Fruit fly (Drosophila melanogaster) whole organism, embryonic: ENCODE measurements around the gene heph.

Experiments used
- CG10959 ChIP-seq: fragments of 200-800 bp; sonication (Bioruptor generic); IDR thresholded peaks from 2 replicates; pipeline ENCODE4 v1.3.6; 2022; ENCODE audit warnings: missing biosample characterization, missing genetic modification characterization
- CG11695 ChIP-seq: fragments of 200-800 bp; sonication (Bioruptor generic); IDR thresholded peaks from 3 replicates; pipeline ENCODE4 v1.3.6; 2022; ENCODE audit warnings: missing biosample characterization, missing genetic modification characterization
- CG11723 ChIP-seq: fragments of 200-800 bp; sonication (Bioruptor generic); optimal IDR thresholded peaks from 2 replicates; lab custom pipeline; 2017; ENCODE audit warnings: missing biosample characterization, mild to moderate bottlenecking, missing genetic modification characterization
- CG12155 ChIP-seq: fragments of 200-800 bp; sonication (Bioruptor generic); optimal IDR thresholded peaks from 3 replicates; lab custom pipeline; 2016; ENCODE audit warnings: missing biosample characterization, missing genetic modification characterization
- CG12942 ChIP-seq: fragments of 200-800 bp; sonication (Bioruptor generic); optimal IDR thresholded peaks from 3 replicates; lab custom pipeline; 2016; ENCODE audit warnings: missing biosample characterization, missing genetic modification characterization
- CG14014 ChIP-seq: fragments of 200-800 bp; sonication (Bioruptor generic); IDR thresholded peaks from 2 replicates; pipeline ENCODE4 v1.3.6; 2022; ENCODE audit warnings: missing biosample characterization, missing genetic modification characterization
- CG14710 ChIP-seq: fragments of 200-800 bp; sonication (Bioruptor generic); optimal IDR thresholded peaks from 3 replicates; lab custom pipeline; 2019; ENCODE audit warnings: missing biosample characterization, mild to moderate bottlenecking, missing genetic modification characterization, moderate library complexity
- CG15479 ChIP-seq: fragments of 200-800 bp; sonication (Bioruptor generic); optimal IDR thresholded peaks from 3 replicates; lab custom pipeline; 2019; ENCODE audit warnings: missing biosample characterization, mild to moderate bottlenecking, missing genetic modification characterization, moderate library complexity
- CG1603 ChIP-seq: fragments of 200-800 bp; sonication (Bioruptor generic); optimal IDR thresholded peaks from 2 replicates; lab custom pipeline; 2019; ENCODE audit warnings: missing biosample characterization, mild to moderate bottlenecking, missing genetic modification characterization, moderate library complexity
- CG17359 ChIP-seq: fragments of 200-800 bp; sonication (Bioruptor generic); optimal IDR thresholded peaks from 3 replicates; lab custom pipeline; 2018; ENCODE audit warnings: missing biosample characterization, mild to moderate bottlenecking, missing genetic modification characterization, moderate library complexity
- CG18262 ChIP-seq: fragments of 200-800 bp; optimal IDR thresholded peaks from 3 replicates; lab custom pipeline; 2019; ENCODE audit warnings: missing biosample characterization, mild to moderate bottlenecking, missing genetic modification characterization, moderate library complexity
- CG2678 ChIP-seq: fragments of 200-800 bp; sonication (Bioruptor generic); optimal IDR thresholded peaks from 3 replicates; lab custom pipeline; 2019; ENCODE audit warnings: missing biosample characterization, mild to moderate bottlenecking, missing genetic modification characterization, moderate library complexity
- CG30431 ChIP-seq: fragments of 200-800 bp; sonication (Bioruptor generic); optimal IDR thresholded peaks from 2 replicates; lab custom pipeline; 2017; ENCODE audit warnings: missing biosample characterization, missing genetic modification characterization
- CG3847 ChIP-seq: fragments of 200-800 bp; sonication (Bioruptor generic); IDR thresholded peaks from 2 replicates; pipeline ENCODE4 v1.3.6; 2022; ENCODE audit warnings: missing biosample characterization, missing genetic modification characterization
- CG4360 ChIP-seq: fragments of 200-800 bp; sonication (Bioruptor generic); IDR thresholded peaks from 2 replicates; pipeline ENCODE4 v1.3.6; 2022; ENCODE audit warnings: missing biosample characterization, missing genetic modification characterization
- CG4404 ChIP-seq: fragments of 200-800 bp; sonication (Bioruptor generic); IDR thresholded peaks from 2 replicates; pipeline ENCODE4 v1.3.6; 2022; ENCODE audit warnings: missing biosample characterization, missing genetic modification characterization
- CG6654 ChIP-seq: fragments of 200-800 bp; sonication (Bioruptor generic); optimal IDR thresholded peaks from 2 replicates; lab custom pipeline; 2017; ENCODE audit warnings: missing biosample characterization, mild to moderate bottlenecking, missing genetic modification characterization
- CG6683 ChIP-seq: fragments of 200-800 bp; sonication (Bioruptor generic); optimal IDR thresholded peaks from 2 replicates; lab custom pipeline; 2017; ENCODE audit warnings: missing biosample characterization, mild to moderate bottlenecking, missing genetic modification characterization, missing genetic modification reagents
- CG6813 ChIP-seq: fragments of 200-800 bp; sonication (Bioruptor generic); optimal IDR thresholded peaks from 2 replicates; lab custom pipeline; 2017; ENCODE audit warnings: missing biosample characterization, missing genetic modification characterization, mild to moderate bottlenecking, moderate library complexity, missing genetic modification reagents
- CG9437 ChIP-seq: fragments of 200-800 bp; sonication (Bioruptor generic); optimal IDR thresholded peaks from 2 replicates; lab custom pipeline; 2018; ENCODE audit warnings: missing biosample characterization, mild to moderate bottlenecking, missing genetic modification characterization
- CG9932 ChIP-seq: fragments of 200-800 bp; sonication (Bioruptor generic); IDR thresholded peaks from 2 replicates; pipeline ENCODE4 v1.3.6; 2022; ENCODE audit warnings: missing biosample characterization, missing genetic modification characterization
- Camta ChIP-seq: fragments of 200-800 bp; sonication (Bioruptor generic); optimal IDR thresholded peaks from 2 replicates; lab custom pipeline; 2016; ENCODE audit warnings: missing biosample characterization, missing genetic modification characterization
- Chrac-16 ChIP-seq: fragments of 200-800 bp; sonication (Bioruptor generic); optimal IDR thresholded peaks from 3 replicates; lab custom pipeline; 2016; ENCODE audit warnings: missing biosample characterization, missing genetic modification characterization
- Elba2 ChIP-seq: fragments of 200-800 bp; sonication (Bioruptor generic); optimal IDR thresholded peaks from 3 replicates; lab custom pipeline; 2016; ENCODE audit warnings: missing biosample characterization, missing genetic modification characterization
- Fer1 ChIP-seq: fragments of 200-800 bp; sonication (Bioruptor generic); optimal IDR thresholded peaks from 2 replicates; lab custom pipeline; 2017; ENCODE audit warnings: missing biosample characterization, mild to moderate bottlenecking, missing genetic modification characterization
- Hsf ChIP-seq: fragments of 200-800 bp; sonication (Bioruptor generic); optimal IDR thresholded peaks from 3 replicates; lab custom pipeline; 2016; ENCODE audit warnings: missing biosample characterization, missing genetic modification characterization
- Lhr ChIP-seq: fragments of 200-800 bp; sonication (Bioruptor generic); optimal IDR thresholded peaks from 3 replicates; lab custom pipeline; 2017; ENCODE audit warnings: mild to moderate bottlenecking, missing biosample characterization, missing genetic modification reagents, missing genetic modification characterization
- Nf-YA ChIP-seq: fragments of 200-800 bp; sonication (Bioruptor generic); IDR thresholded peaks from 2 replicates; pipeline ENCODE4 v1.3.6; 2022; ENCODE audit warnings: missing biosample characterization, missing genetic modification characterization
- Opbp ChIP-seq: fragments of 200-800 bp; sonication (Bioruptor generic); IDR thresholded peaks from 3 replicates; pipeline ENCODE4 v1.3.6; 2022; ENCODE audit warnings: missing biosample characterization, missing genetic modification characterization; ENCODE audit not compliant: partially characterized antibody
- Scr ChIP-seq: fragments of 200-800 bp; sonication (Bioruptor generic); IDR thresholded peaks from 2 replicates; pipeline ENCODE4 v1.3.6; 2022; ENCODE audit warnings: missing biosample characterization, missing genetic modification characterization; ENCODE audit not compliant: partially characterized antibody
- Sry-δ ChIP-seq: fragments of 200-800 bp; sonication (Bioruptor generic); optimal IDR thresholded peaks from 2 replicates; lab custom pipeline; 2016; ENCODE audit warnings: missing biosample characterization, missing genetic modification characterization
- btn ChIP-seq: fragments of 200-800 bp; sonication (Bioruptor generic); optimal IDR thresholded peaks from 2 replicates; lab custom pipeline; 2016; ENCODE audit warnings: missing biosample characterization, missing genetic modification characterization
- cas ChIP-seq: fragments of 200-800 bp; sonication (Bioruptor generic); IDR thresholded peaks from 2 replicates; pipeline ENCODE4 v1.3.6; 2022; ENCODE audit warnings: missing biosample characterization, missing genetic modification characterization
- crc ChIP-seq: fragments of 200-800 bp; sonication (Bioruptor generic); optimal IDR thresholded peaks from 2 replicates; lab custom pipeline; 2016; ENCODE audit warnings: missing biosample characterization, missing genetic modification characterization
- cwo ChIP-seq: fragments of 200-800 bp; sonication (Bioruptor generic); optimal IDR thresholded peaks from 3 replicates; lab custom pipeline; 2017; ENCODE audit warnings: missing biosample characterization, missing genetic modification characterization, mild to moderate bottlenecking, moderate library complexity, missing genetic modification reagents
- dmrt99B ChIP-seq: fragments of 200-800 bp; sonication (Bioruptor generic); optimal IDR thresholded peaks from 2 replicates; lab custom pipeline; 2018; ENCODE audit warnings: missing biosample characterization, mild to moderate bottlenecking, missing genetic modification characterization, moderate library complexity
- fd3F ChIP-seq: fragments of 200-800 bp; sonication (Bioruptor generic); optimal IDR thresholded peaks from 2 replicates; lab custom pipeline; 2018; ENCODE audit warnings: missing biosample characterization, mild to moderate bottlenecking, missing genetic modification characterization, moderate library complexity
- gcm ChIP-seq: fragments of 200-800 bp; sonication (Bioruptor generic); optimal IDR thresholded peaks from 2 replicates; lab custom pipeline; 2019; ENCODE audit warnings: missing biosample characterization, mild to moderate bottlenecking, missing genetic modification characterization, moderate library complexity
- gcm2 ChIP-seq: fragments of 200-800 bp; sonication (Bioruptor generic); optimal IDR thresholded peaks from 2 replicates; lab custom pipeline; 2016; ENCODE audit warnings: missing biosample characterization, missing genetic modification characterization
- knrl ChIP-seq: fragments of 200-800 bp; sonication (Bioruptor generic); IDR thresholded peaks from 3 replicates; pipeline ENCODE4 v1.3.6; 2022; ENCODE audit warnings: missing biosample characterization, missing genetic modification characterization; ENCODE audit not compliant: partially characterized antibody
- lmd ChIP-seq: fragments of 200-800 bp; sonication (Bioruptor generic); IDR thresholded peaks from 2 replicates; pipeline ENCODE4 v1.3.6; 2022; ENCODE audit warnings: missing biosample characterization, missing genetic modification characterization
- mam ChIP-seq: fragments of 200-800 bp; sonication (Bioruptor generic); optimal IDR thresholded peaks from 3 replicates; lab custom pipeline; 2016; ENCODE audit warnings: missing biosample characterization, missing genetic modification characterization
- nerfin-1 ChIP-seq: fragments of 200-800 bp; sonication (Bioruptor generic); optimal IDR thresholded peaks from 3 replicates; lab custom pipeline; 2019; ENCODE audit warnings: missing biosample characterization, mild to moderate bottlenecking, missing genetic modification characterization, moderate library complexity
- pita ChIP-seq: fragments of 200-800 bp; sonication (Bioruptor generic); optimal IDR thresholded peaks from 2 replicates; lab custom pipeline; 2017; ENCODE audit warnings: missing biosample characterization, mild to moderate bottlenecking, missing genetic modification characterization
- sd ChIP-seq: fragments of 200-800 bp; sonication (Bioruptor generic); optimal IDR thresholded peaks from 3 replicates; lab custom pipeline; 2018; ENCODE audit warnings: missing biosample characterization, mild to moderate bottlenecking, missing genetic modification characterization, moderate library complexity
- seq ChIP-seq: fragments of 200-800 bp; sonication (Bioruptor generic); IDR thresholded peaks from 2 replicates; pipeline ENCODE4 v1.3.6; 2022; ENCODE audit warnings: missing biosample characterization, missing genetic modification characterization
- sima ChIP-seq: fragments of 200-800 bp; sonication (Bioruptor generic); optimal IDR thresholded peaks from 2 replicates; lab custom pipeline; 2016; ENCODE audit warnings: missing biosample characterization, missing genetic modification characterization
- tna ChIP-seq: fragments of 200-800 bp; sonication (Bioruptor generic); IDR thresholded peaks from 2 replicates; pipeline ENCODE4 v1.3.6; 2022; ENCODE audit warnings: missing biosample characterization, missing genetic modification characterization; ENCODE audit not compliant: partially characterized antibody
- usp ChIP-seq: fragments of >200 bp; optimal IDR thresholded peaks from 2 replicates; lab custom pipeline; 2017; ENCODE audit warnings: missing biosample characterization, missing genetic modification characterization
- vvl ChIP-seq: fragments of 200-800 bp; sonication (Bioruptor generic); IDR thresholded peaks from 2 replicates; pipeline ENCODE4 v1.3.6; 2022; ENCODE audit warnings: missing biosample characterization, missing genetic modification characterization
- wek ChIP-seq: fragments of 200-800 bp; sonication (Bioruptor generic); optimal IDR thresholded peaks from 3 replicates; lab custom pipeline; 2018; ENCODE audit warnings: missing biosample characterization, mild to moderate bottlenecking, missing genetic modification characterization, moderate library complexity

heph gene

DNA sequence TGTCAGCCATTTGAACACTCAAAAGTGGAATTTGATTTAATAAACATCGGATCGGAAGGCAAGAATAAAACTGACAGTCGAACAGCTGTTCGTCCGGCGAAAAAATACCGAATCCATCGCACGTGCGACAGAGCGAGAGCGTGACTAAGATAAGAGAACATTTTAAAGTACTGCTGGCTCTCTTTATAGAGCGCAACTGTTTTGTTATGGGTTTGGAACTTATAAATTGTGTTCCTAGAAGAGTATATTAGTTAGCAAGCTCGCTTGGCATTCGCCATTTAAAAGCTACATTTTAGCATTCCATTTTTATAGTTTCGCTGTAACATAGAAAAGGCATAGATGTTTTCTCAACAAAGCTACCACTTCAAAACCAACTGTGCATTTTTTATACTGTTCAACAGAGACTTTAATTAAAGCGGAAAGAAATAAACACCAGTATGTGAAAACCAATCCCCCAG is 205.2 kb downstream of the heph start, which contains the start of gene Rift (continued):
- no peak for TF ChIP-seq CG10959 (GFP tag; lab: Robert Waterston, UW)
- no peak for TF ChIP-seq Elba2 (GFP tag; lab: Kevin White, UChicago)
- no peak for TF ChIP-seq CG1603 (tag; lab: Kevin White, UChicago)
- TF ChIP-seq Chrac-16 (GFP tag; lab: Kevin White, UChicago): no peak
- TF ChIP-seq Sry-δ: no peak
- no peak for TF ChIP-seq cas (GFP tag; lab: Robert Waterston, UW)
- TF ChIP-seq CG3847 (GFP tag; lab: Robert Waterston, UW): 0 out of 2 replicates have a peak, but pooled peaks have one; percentile 33
- peak; percentile 36 for TF ChIP-seq fd3F (GFP tag; lab: Kevin White, UChicago)
- no peak for TF ChIP-seq Lhr
- TF ChIP-seq CG6683 (GFP tag; lab: Kevin White, UChicago): no peak
- TF ChIP-seq CG12942 (GFP tag; lab: Kevin White, UChicago): no peak
- TF ChIP-seq CG15479 (GFP tag; lab: Kevin White, UChicago): no peak
- peak; percentile 32 for TF ChIP-seq CG11723 (GFP tag; lab: Kevin White, UChicago)
- TF ChIP-seq pita: no peak
- no peak for TF ChIP-seq Scr
- peak; percentile 45 for TF ChIP-seq gcm
- peak; percentile 65 for TF ChIP-seq vvl (GFP tag; lab: Robert Waterston, UW)
- no peak for TF ChIP-seq sima (GFP tag; lab: Kevin White, UChicago)
- no peak for TF ChIP-seq usp (GFP tag; lab: Kevin White, UChicago)
- TF ChIP-seq CG6813 (GFP tag; lab: Kevin White, UChicago): no peak
- peak; percentile 56; the same call in 1 of the 2 replicates for TF ChIP-seq CG14014
- 0 out of 2 replicates have a peak, but pooled peaks have one; percentile 19 for TF ChIP-seq CG4360 (GFP tag; lab: Robert Waterston, UW)
- no peak for TF ChIP-seq crc (GFP tag; lab: Kevin White, UChicago)
- TF ChIP-seq CG18262 (tag; lab: Kevin White, UChicago): peak; percentile 24
- TF ChIP-seq CG9437 (GFP tag; lab: Kevin White, UChicago): no peak
- TF ChIP-seq CG2678 (tag; lab: Kevin White, UChicago): no peak
- peak; percentile 59; the same call in 2 of the 3 replicates for TF ChIP-seq CG11695 (GFP tag; lab: Robert Waterston, UW)
- TF ChIP-seq lmd: peak; percentile 36; the same call in 1 of the 2 replicates
- TF ChIP-seq Fer1 (GFP tag; lab: Kevin White, UChicago): peak; percentile 64
- TF ChIP-seq btn (GFP tag; lab: Kevin White, UChicago): no peak
- no peak for TF ChIP-seq CG4404
- TF ChIP-seq dmrt99B: no peak
- TF ChIP-seq CG17359 (tag; lab: Kevin White, UChicago): peak; percentile 53
- TF ChIP-seq CG30431 (GFP tag; lab: Kevin White, UChicago): no peak
- no peak for TF ChIP-seq Camta (GFP tag; lab: Kevin White, UChicago)
- no peak for TF ChIP-seq knrl (GFP tag; lab: Robert Waterston, UW)
- peak; percentile 57 for TF ChIP-seq CG9932 (GFP tag; lab: Robert Waterston, UW)
- peak; percentile 42 for TF ChIP-seq Hsf (GFP tag; lab: Kevin White, UChicago)
- TF ChIP-seq gcm2: no peak
- no peak for TF ChIP-seq mam (GFP tag; lab: Kevin White, UChicago)
- TF ChIP-seq sd: no peak
- no peak for TF ChIP-seq Opbp (GFP tag; lab: Robert Waterston, UW)
- TF ChIP-seq seq (GFP tag; lab: Robert Waterston, UW): no peak; the same call in 1 of the 2 replicates
- no peak for TF ChIP-seq tna (GFP tag; lab: Robert Waterston, UW)
- TF ChIP-seq cwo: peak; percentile 99
- TF ChIP-seq CG14710 (tag; lab: Kevin White, UChicago): peak; percentile 9
- TF ChIP-seq CG12155 (GFP tag; lab: Kevin White, UChicago): no peak
- TF ChIP-seq nerfin-1 (tag; lab: Kevin White, UChicago): no peak
- no peak for TF ChIP-seq wek
- TF ChIP-seq Nf-YA (GFP tag; lab: Robert Waterston, UW): no peak
- no peak for TF ChIP-seq CG6654 (GFP tag; lab: Kevin White, UChicago)
